Worm (Caenorhabditis elegans) whole organism, early embryonic: ENCODE results near the gene Y37D8A.26.

ENCODE experiments used
- aly-1 ChIP-seq: sonication (generic microtip); optimal IDR thresholded peaks from 2 replicates; lab custom pipeline; 2016; ENCODE audit warnings: missing genetic modification characterization, missing compliant biosample characterization
- ama-1 ChIP-seq: fragments of 150-350 bp; optimal IDR thresholded peaks from 2 replicates; lab custom pipeline; 2014
- ceh-36 ChIP-seq: sonication (generic microtip); optimal IDR thresholded peaks from 2 replicates; lab custom pipeline; 2016; ENCODE audit warnings: missing genetic modification characterization, inconsistent platforms, missing compliant biosample characterization
- ets-7 ChIP-seq: sonication (generic microtip); optimal IDR thresholded peaks from 2 replicates; lab custom pipeline; 2016; ENCODE audit warnings: missing genotype, missing genetic modification characterization, missing compliant biosample characterization
- flt-1 ChIP-seq: fragments of 200-800 bp; sonication (Bioruptor generic); IDR thresholded peaks from 2 replicates; pipeline ENCODE4 v1.3.6; 2022; ENCODE audit warnings: missing genetic modification characterization, missing compliant biosample characterization
- hmbx-1 ChIP-seq: sonication (generic microtip); optimal IDR thresholded peaks from 2 replicates; lab custom pipeline; 2016; ENCODE audit warnings: mild to moderate bottlenecking, missing genetic modification characterization, missing compliant biosample characterization
- hnd-1 ChIP-seq: sonication (generic microtip); optimal IDR thresholded peaks from 2 replicates; lab custom pipeline; 2016; ENCODE audit warnings: missing genetic modification characterization, missing compliant biosample characterization
- pes-1 ChIP-seq: fragments of 200-800 bp; sonication (Bioruptor generic); IDR thresholded peaks from 2 replicates; pipeline ENCODE4 v1.3.6; 2022; ENCODE audit warnings: missing genetic modification reagents, missing genetic modification characterization, missing compliant biosample characterization
- scrt-1 ChIP-seq: fragments of 200-800 bp; sonication (Bioruptor generic); IDR thresholded peaks from 2 replicates; pipeline ENCODE4 v1.3.6; 2022; ENCODE audit warnings: missing genetic modification characterization, missing compliant biosample characterization
- sea-1 ChIP-seq: fragments of 200-800 bp; sonication (Bioruptor generic); conservative IDR thresholded peaks from 2 replicates; pipeline ENCODE4 v1.3.6; 2022; ENCODE audit warnings: missing genetic modification characterization, missing compliant biosample characterization
- tbx-37 ChIP-seq: fragments of 200-800 bp; sonication (Bioruptor generic); conservative IDR thresholded peaks from 2 replicates; pipeline ENCODE4 v1.3.6; 2022; ENCODE audit warnings: missing genetic modification reagents, missing genetic modification characterization, missing compliant biosample characterization

- no peak for TF ChIP-seq ama-1
- no peak for TF ChIP-seq tbx-37 (GFP tag; lab: Robert Waterston, UW)
- no peak for TF ChIP-seq ceh-36 (tag; lab: Kevin White, UChicago)
- TF ChIP-seq pes-1 (GFP tag; lab: Robert Waterston, UW), result no peak
- TF ChIP-seq aly-1 (tag; lab: Kevin White, UChicago), result no peak
- TF ChIP-seq flt-1, result no peak
- TF ChIP-seq hmbx-1 (tag; lab: Kevin White, UChicago), result no peak
- TF ChIP-seq scrt-1 (GFP tag; lab: Robert Waterston, UW), result no peak
- no peak for TF ChIP-seq sea-1
- TF ChIP-seq hnd-1 (tag; lab: Kevin White, UChicago), result no peak
- TF ChIP-seq ets-7 (tag; lab: Kevin White, UChicago), result no peak
Observed at ce11 chrIII:12838299-12838698, 18.2 kb downstream of the Y37D8A.26 start.
